Fruit fly (Drosophila melanogaster): ENCODE results near the gene Chc.

Gene Chc

DNA sequence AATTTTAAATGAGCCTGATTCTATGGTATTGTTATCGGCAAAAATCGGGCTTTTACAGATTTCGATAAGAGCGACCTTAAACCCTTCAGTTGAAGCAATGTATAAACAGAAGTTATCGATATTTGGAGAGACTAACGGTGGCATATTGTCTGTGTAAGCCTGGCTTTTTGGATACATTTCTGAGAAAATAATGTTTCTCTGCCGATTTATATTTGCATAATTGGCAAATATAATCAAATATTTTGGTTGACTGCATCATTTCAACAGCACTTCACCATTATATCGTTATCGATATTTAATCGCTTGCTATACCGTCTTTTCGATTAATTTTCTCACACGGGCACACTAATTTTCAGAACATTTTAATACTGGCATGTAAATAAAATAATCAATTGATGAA is 34.6 kb upstream of the Chc start, which contains the start of gene CG16952 (continued):
- TF ChIP-seq CG6272 (GFP tag; IDR thresholded peaks at IDR 0.05) (no peak), Dek (tag; optimal IDR thresholded peaks at IDR 0.05) (no peak), CG11723 (GFP tag; optimal IDR thresholded peaks at IDR 0.05) (no peak), CG15073 (GFP tag; optimal IDR thresholded peaks at IDR 0.05) (no peak), CG6683 (GFP tag; optimal IDR thresholded peaks at IDR 0.05) (no peak), tgo (GFP tag; IDR thresholded peaks at IDR 0.05) (no peak), inv (GFP tag; IDR thresholded peaks at IDR 0.05; ENCODE audit: partially characterized antibody) (peak; percentile 89), dysf (GFP tag; IDR thresholded peaks at IDR 0.05) (no peak), CG32767 (GFP tag; IDR thresholded peaks at IDR 0.05) (no peak), Neu2 (GFP tag; optimal IDR thresholded peaks at IDR 0.05; ENCODE audit: borderline replicate concordance) (no peak), Sin3A (optimal IDR thresholded peaks at IDR 0.05) (peak; percentile 23), hkb (optimal IDR thresholded peaks at IDR 0.05) (no peak), hkb (GFP tag; IDR thresholded peaks at IDR 0.05) (no peak), Fer1 (GFP tag; optimal IDR thresholded peaks at IDR 0.05) (no peak), HmgZ (tag; optimal IDR thresholded peaks at IDR 0.05) (peak; percentile 48), Meics (GFP tag; optimal IDR thresholded peaks at IDR 0.05) (no peak), stwl (tag; optimal IDR thresholded peaks at IDR 0.05) (peak; percentile 76), Atf3 (GFP tag; optimal IDR thresholded peaks at IDR 0.05) (no peak), br (optimal IDR thresholded peaks at IDR 0.05) (no peak), slou (GFP tag; optimal IDR thresholded peaks at IDR 0.05) (no peak), CG8281 (tag; optimal IDR thresholded peaks at IDR 0.05) (no peak), CG30020 (tag; optimal IDR thresholded peaks at IDR 0.05) (peak; percentile 92), CG5953 (GFP tag; IDR thresholded peaks at IDR 0.05) (no peak), tap (tag; optimal IDR thresholded peaks at IDR 0.05) (no peak), CG12659 (GFP tag; optimal IDR thresholded peaks at IDR 0.05) (peak; percentile 57), Gug (GFP tag; IDR thresholded peaks at IDR 0.05) (no peak), sug (tag; optimal IDR thresholded peaks at IDR 0.05) (no peak), C15 (GFP tag; IDR thresholded peaks at IDR 0.05) (no peak), Hmx (GFP tag; optimal IDR thresholded peaks at IDR 0.05) (no peak), CG1792 (GFP tag; optimal IDR thresholded peaks at IDR 0.05) (no peak), kni (GFP tag; optimal IDR thresholded peaks at IDR 0.05) (no peak), Tbp (GFP tag; optimal IDR thresholded peaks at IDR 0.05) (no peak), gem (tag; optimal IDR thresholded peaks at IDR 0.05) (peak; percentile 9), otp (GFP tag; IDR thresholded peaks at IDR 0.05) (no peak), CG18011 (GFP tag; optimal IDR thresholded peaks at IDR 0.05) (no peak), Oli (tag; optimal IDR thresholded peaks at IDR 0.05) (no peak), Ssrp (tag; optimal IDR thresholded peaks at IDR 0.05) (no peak), CG8089 (GFP tag; optimal IDR thresholded peaks at IDR 0.05) (no peak), gfzf (GFP tag; optimal IDR thresholded peaks at IDR 0.05) (peak; percentile 61), Hsf (GFP tag; optimal IDR thresholded peaks at IDR 0.05) (no peak), CG11247 (GFP tag; IDR thresholded peaks at IDR 0.05) (no peak), CG13123 (GFP tag; optimal IDR thresholded peaks at IDR 0.05) (no peak), CG31224 (GFP tag; IDR thresholded peaks at IDR 0.05) (no peak), usp (GFP tag; optimal IDR thresholded peaks at IDR 0.05) (no peak), CG7786 (GFP tag; optimal IDR thresholded peaks at IDR 0.05) (no peak), CG2889 (GFP tag; IDR thresholded peaks at IDR 0.05) (no peak), CG12769 (tag; optimal IDR thresholded peaks at IDR 0.05) (no peak), ems (GFP tag; optimal IDR thresholded peaks at IDR 0.05) (no peak), Xrp1 (GFP tag; IDR thresholded peaks at IDR 0.05) (no peak), CG12071 (GFP tag; optimal IDR thresholded peaks at IDR 0.05) (no peak), Asciz (GFP tag; optimal IDR thresholded peaks at IDR 0.05) (no peak), CG4820 (GFP tag; optimal IDR thresholded peaks at IDR 0.05) (no peak), psq (GFP tag; optimal IDR thresholded peaks at IDR 0.05) (no peak), CG17912 (GFP tag; optimal IDR thresholded peaks at IDR 0.05) (no peak)

Data from whole organism, embryonic.